Worm (Caenorhabditis elegans): Measurements from ENCODE around the gene lias-1.
A peak's percentile ranks its signal among the peaks of the same experiment; 100 is the strongest.

The lias-1 gene

DNA sequence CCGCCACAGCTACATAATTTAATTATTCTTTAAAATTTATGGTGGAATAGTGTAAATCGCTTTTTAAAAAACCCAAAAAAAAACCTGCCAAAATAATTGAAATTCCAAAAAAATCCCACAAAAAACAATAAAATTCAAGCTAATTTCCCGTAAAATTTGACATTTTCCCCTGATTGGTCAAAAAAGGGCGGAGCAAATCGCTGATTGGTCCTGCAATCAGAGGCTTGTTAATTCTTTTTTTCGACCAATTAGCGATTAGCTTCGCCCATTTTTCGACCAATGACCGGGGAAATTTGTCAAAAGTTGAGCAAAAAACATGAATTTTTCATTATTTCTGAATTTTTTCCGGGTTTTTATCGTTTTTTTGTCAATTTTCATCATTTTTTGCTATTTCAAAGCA is 37.9 kb downstream of the lias-1 start:
- TF ChIP-seq efl-3 (GFP tag; optimal IDR thresholded peaks at IDR 0.05) (no peak), hpl-2 (GFP tag; optimal IDR thresholded peaks at IDR 0.05) (no peak), swsn-7 (tag; optimal IDR thresholded peaks at IDR 0.05) (no peak), pag-3 (tag; optimal IDR thresholded peaks at IDR 0.05; ENCODE audit: borderline replicate concordance, insufficient read depth) (no peak)

DNA sequence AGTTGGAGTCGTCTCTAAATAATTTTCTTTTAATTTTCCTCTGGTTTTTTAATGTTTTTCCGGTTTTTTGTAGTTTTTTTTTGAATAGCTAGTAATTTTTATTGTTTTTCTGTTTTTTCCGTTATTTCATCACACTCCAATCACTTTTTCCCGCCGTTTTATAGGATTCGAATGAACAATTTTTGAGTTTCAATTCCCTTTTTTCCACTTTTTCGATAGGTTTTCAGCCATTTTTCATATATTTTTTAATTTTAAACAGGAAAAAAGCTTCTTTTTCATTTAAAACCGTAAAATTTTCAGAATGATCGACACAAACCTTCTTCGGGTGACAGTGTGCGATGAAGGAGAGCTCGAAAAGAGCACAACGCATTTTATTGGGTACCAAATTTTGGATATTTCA is 43.5 kb downstream of the lias-1 start, which contains the start of gene pph-6:
pph-6 (plus strand) TSS at position 301 of the 400 bp plus-strand sequence.
- TF ChIP-seq efl-1 (optimal IDR thresholded peaks at IDR 0.05) (no peak), efl-1 (GFP tag; optimal IDR thresholded peaks at IDR 0.05 in 1 of 2) (peak in 1 of 2 experiments; percentile 82), nhr-11 (tag; optimal IDR thresholded peaks at IDR 0.05) (no peak), zip-4 (GFP tag; optimal IDR thresholded peaks at IDR 0.05) (no peak), aha-1 (tag; optimal IDR thresholded peaks at IDR 0.05) (no peak), nhr-47 (tag; optimal IDR thresholded peaks at IDR 0.05) (no peak)

- peak; percentile 97 for TF ChIP-seq tbx-2 (tag; optimal IDR thresholded peaks at IDR 0.05)
- peak; percentile 98 for TF ChIP-seq xbp-1 (tag; optimal IDR thresholded peaks at IDR 0.05)
- peak; percentile 97 for TF ChIP-seq isw-1 (GFP tag; IDR thresholded peaks at IDR 0.05)
- no peak for TF ChIP-seq ces-1 (GFP tag; optimal IDR thresholded peaks at IDR 0.05)
- TF ChIP-seq tlp-1 (tag; optimal IDR thresholded peaks at IDR 0.05): no peak
- TF ChIP-seq unc-30 (tag; optimal IDR thresholded peaks at IDR 0.05): peak; percentile 64
- peak; percentile 97 for TF ChIP-seq nhr-19 (GFP tag; conservative IDR thresholded peaks at IDR 0.05)
- peak; percentile 76 for TF ChIP-seq unc-98 (GFP tag; IDR thresholded peaks at IDR 0.05)
- peak; percentile 97 for TF ChIP-seq lin-13 (GFP tag; optimal IDR thresholded peaks at IDR 0.05)
- peak; percentile 97 for TF ChIP-seq nhr-20 (tag; optimal IDR thresholded peaks at IDR 0.05)
- peak; percentile 71 for TF ChIP-seq unc-62 (GFP tag; optimal IDR thresholded peaks at IDR 0.05)
- TF ChIP-seq elt-3 (tag; optimal IDR thresholded peaks at IDR 0.05): peak in 3 of 6 experiments; percentile 51 to 94 (median 93)
- TF ChIP-seq sox-4 (tag; optimal IDR thresholded peaks at IDR 0.05): peak; percentile 85
- TF ChIP-seq nhr-237 (tag; optimal IDR thresholded peaks at IDR 0.05): peak; percentile 60
- no peak for TF ChIP-seq nhr-84 (tag; optimal IDR thresholded peaks at IDR 0.05)
- TF ChIP-seq fos-1 (tag; optimal IDR thresholded peaks at IDR 0.05): peak; percentile 79
- TF ChIP-seq blmp-1 (tag; optimal IDR thresholded peaks at IDR 0.05): peak; percentile 70
- TF ChIP-seq mep-1 (tag; optimal IDR thresholded peaks at IDR 0.05): peak; percentile 98
- peak in 1 of 2 experiments; percentile 85 for TF ChIP-seq ztf-11 (tag; optimal IDR thresholded peaks at IDR 0.05)
- TF ChIP-seq nhr-47 (tag; optimal IDR thresholded peaks at IDR 0.05): peak; percentile 98
- TF ChIP-seq ets-5 (GFP tag; IDR thresholded peaks at IDR 0.05): no peak
- peak; percentile 96 for TF ChIP-seq irx-1 (tag; optimal IDR thresholded peaks at IDR 0.05)
- TF ChIP-seq nhr-28 (tag; optimal IDR thresholded peaks at IDR 0.05): peak; percentile 20
- peak; percentile 86 for TF ChIP-seq fkh-10 (GFP tag; optimal IDR thresholded peaks at IDR 0.05)
- peak; percentile 90 for TF ChIP-seq ceh-88 (GFP tag; IDR thresholded peaks at IDR 0.05)
- TF ChIP-seq grh-1 (GFP tag; IDR thresholded peaks at IDR 0.05): peak; percentile 96
- peak; percentile 90 for TF ChIP-seq ztf-4 (tag; optimal IDR thresholded peaks at IDR 0.05)
- peak; percentile 89 for TF ChIP-seq elt-2 (tag; optimal IDR thresholded peaks at IDR 0.05)
- TF ChIP-seq fkh-8 (tag; optimal IDR thresholded peaks at IDR 0.05): peak; percentile 94
- TF ChIP-seq hpl-2 (GFP tag; optimal IDR thresholded peaks at IDR 0.05): peak; percentile 85
- peak; percentile 91 for TF ChIP-seq pax-3 (tag; optimal IDR thresholded peaks at IDR 0.05)
- peak; percentile 92 for TF ChIP-seq sup-37 (GFP tag; optimal IDR thresholded peaks at IDR 0.05)
- TF ChIP-seq lin-39 (tag; optimal IDR thresholded peaks at IDR 0.05): peak; percentile 97
- peak; percentile 93 for TF ChIP-seq egl-13 (tag; optimal IDR thresholded peaks at IDR 0.05)
- peak; percentile 97 for TF ChIP-seq rnt-1 (tag; optimal IDR thresholded peaks at IDR 0.05)
- peak; percentile 91 for TF ChIP-seq C04F5.9 (tag; optimal IDR thresholded peaks at IDR 0.05)
- peak; percentile 92 for TF ChIP-seq ceh-8 (GFP tag; optimal IDR thresholded peaks at IDR 0.05)
- TF ChIP-seq ceh-90 (tag; optimal IDR thresholded peaks at IDR 0.05): peak; percentile 45
- peak; percentile 92 for TF ChIP-seq lin-14 (GFP tag; optimal IDR thresholded peaks at IDR 0.05)
- peak; percentile 73 for TF ChIP-seq aha-1 (tag; optimal IDR thresholded peaks at IDR 0.05)
- peak; percentile 93 to 99 for TF ChIP-seq efl-1 (optimal IDR thresholded peaks at IDR 0.05)
- peak; percentile 96 to 100 for TF ChIP-seq efl-1 (GFP tag; optimal IDR thresholded peaks at IDR 0.05 in 1 of 2)
- no peak for TF ChIP-seq Y116A8C.19 (tag; optimal IDR thresholded peaks at IDR 0.05; ENCODE audit: borderline replicate concordance)
- peak; percentile 98 for TF ChIP-seq snu-23 (GFP tag; optimal IDR thresholded peaks at IDR 0.05)
These were observed 44.8 kb downstream of the lias-1 start, which contains the start of gene C34C12.8 for ce11 chrIII:3460061-3460460. Gene C34C12.8, plus strand, starts transcription at chrIII:3460406.

Data from whole organism, L1 larva.